Fruit fly (Drosophila melanogaster) whole organism, prepupa: Measurements from ENCODE around the gene SmB.
A peak's percentile ranks its signal among the peaks of the same experiment; 100 is the strongest.

Source experiments
- Blimp-1 ChIP-seq: fragments of 200-800 bp; sonication (Bioruptor generic); optimal IDR thresholded peaks from 3 replicates; lab custom pipeline; 2017; ENCODE audit warnings: missing biosample characterization, missing genetic modification characterization, mild to moderate bottlenecking, moderate library complexity, missing genetic modification reagents
- CG11762 ChIP-seq: fragments of 200-800 bp; sonication (Bioruptor generic); optimal IDR thresholded peaks from 3 replicates; lab custom pipeline; 2016; ENCODE audit warnings: missing biosample characterization, missing genetic modification characterization; ENCODE audit not compliant: insufficient read depth
- CG15336 ChIP-seq: fragments of 200-800 bp; sonication (Bioruptor generic); IDR thresholded peaks from 2 replicates; pipeline ENCODE4 v1.3.6; 2022; ENCODE audit warnings: missing biosample characterization, missing genetic modification characterization
- CG32006 ChIP-seq: fragments of 200-800 bp; sonication (Bioruptor generic); optimal IDR thresholded peaks from 3 replicates; lab custom pipeline; 2017; ENCODE audit warnings: missing biosample characterization, mild to moderate bottlenecking, missing genetic modification characterization
- CG3919 ChIP-seq: fragments of 200-800 bp; sonication (Bioruptor generic); optimal IDR thresholded peaks from 3 replicates; lab custom pipeline; 2016; ENCODE audit warnings: missing biosample characterization, missing genetic modification characterization
- CG6163 ChIP-seq: fragments of 200-800 bp; sonication (Bioruptor generic); IDR thresholded peaks from 3 replicates; pipeline ENCODE4 v1.3.6; 2022; ENCODE audit warnings: missing biosample characterization, missing genetic modification characterization
- CG6276 ChIP-seq: fragments of 200-800 bp; sonication (Bioruptor generic); optimal IDR thresholded peaks from 2 replicates; lab custom pipeline; 2017; ENCODE audit warnings: missing biosample characterization, mild to moderate bottlenecking, missing genetic modification characterization
- CG6854 ChIP-seq: fragments of 200-800 bp; sonication (Bioruptor generic); optimal IDR thresholded peaks from 2 replicates; lab custom pipeline; 2017; ENCODE audit warnings: missing biosample characterization, mild to moderate bottlenecking, missing genetic modification characterization
- CG7368 ChIP-seq: fragments of 200-800 bp; sonication (Bioruptor generic); optimal IDR thresholded peaks from 3 replicates; lab custom pipeline; 2016; ENCODE audit warnings: missing biosample characterization, missing genetic modification characterization
- CG8119 ChIP-seq: fragments of 200-800 bp; sonication (Bioruptor generic); IDR thresholded peaks from 3 replicates; pipeline ENCODE4 v1.3.6; 2022; ENCODE audit warnings: missing biosample characterization, missing genetic modification characterization
- CG8319 ChIP-seq: fragments of 200-800 bp; sonication (Bioruptor generic); optimal IDR thresholded peaks from 3 replicates; lab custom pipeline; 2016; ENCODE audit warnings: missing biosample characterization, missing genetic modification characterization
- CG8632 ChIP-seq: fragments of 200-800 bp; sonication (Bioruptor generic); optimal IDR thresholded peaks from 3 replicates; lab custom pipeline; 2016; ENCODE audit warnings: missing biosample characterization, missing genetic modification characterization
- Eip75B ChIP-seq: fragments of 200-800 bp; sonication (Bioruptor generic); optimal IDR thresholded peaks from 3 replicates; lab custom pipeline; 2016; ENCODE audit warnings: missing biosample characterization, missing genetic modification characterization
- Eip78C ChIP-seq: fragments of 200-800 bp; sonication (Bioruptor generic); peaks from one replicate; lab custom pipeline; 2016; ENCODE audit warnings: missing biosample characterization, missing genetic modification characterization
- Eip93F ChIP-seq: fragments of 200-800 bp; sonication (Bioruptor generic); optimal IDR thresholded peaks from 2 replicates; lab custom pipeline; 2016; ENCODE audit warnings: missing biosample characterization, mild to moderate bottlenecking, missing genetic modification characterization
- Hr38 ChIP-seq: sonication (Bioruptor generic); optimal IDR thresholded peaks from 2 replicates; lab custom pipeline; 2016; ENCODE audit warnings: missing biosample characterization, missing genetic modification characterization
- Hr39 ChIP-seq: fragments of 200-800 bp; sonication (Bioruptor generic); optimal IDR thresholded peaks from 2 replicates; lab custom pipeline; 2016; ENCODE audit warnings: missing biosample characterization, missing genetic modification characterization
- Hr4 ChIP-seq: fragments of 200-800 bp; sonication (Bioruptor generic); optimal IDR thresholded peaks from 3 replicates; lab custom pipeline; 2016; ENCODE audit warnings: missing biosample characterization, missing genetic modification characterization
- Lpt ChIP-seq: fragments of 200-800 bp; sonication (Bioruptor generic); optimal IDR thresholded peaks from 3 replicates; lab custom pipeline; 2016; ENCODE audit warnings: missing biosample characterization, missing genetic modification characterization
- Met ChIP-seq: fragments of 200-800 bp; sonication (Bioruptor generic); optimal IDR thresholded peaks from 3 replicates; lab custom pipeline; 2016; ENCODE audit warnings: missing biosample characterization, missing genetic modification characterization
- OdsH ChIP-seq: fragments of 200-800 bp; sonication (Bioruptor generic); optimal IDR thresholded peaks from 3 replicates; lab custom pipeline; 2016; ENCODE audit warnings: missing biosample characterization, missing genetic modification characterization
- Smox ChIP-seq: fragments of 200-800 bp; sonication (Bioruptor generic); optimal IDR thresholded peaks from 3 replicates; lab custom pipeline; 2016; ENCODE audit warnings: missing biosample characterization, missing genetic modification characterization
- achi ChIP-seq: fragments of 200-800 bp; sonication (Bioruptor generic); optimal IDR thresholded peaks from 3 replicates; lab custom pipeline; 2016; ENCODE audit warnings: missing biosample characterization, missing genetic modification characterization
- acj6 ChIP-seq: fragments of 200-800 bp; sonication (Bioruptor generic); optimal IDR thresholded peaks from 3 replicates; lab custom pipeline; 2016; ENCODE audit warnings: missing biosample characterization, missing genetic modification characterization
- dac ChIP-seq: fragments of 200-800 bp; sonication (Bioruptor generic); optimal IDR thresholded peaks from 2 replicates; lab custom pipeline; 2017; ENCODE audit warnings: missing biosample characterization, mild to moderate bottlenecking, missing genetic modification characterization
- esn ChIP-seq: fragments of 200-800 bp; sonication (Bioruptor generic); optimal IDR thresholded peaks from 2 replicates; lab custom pipeline; 2016; ENCODE audit warnings: missing biosample characterization, mild to moderate bottlenecking, missing genetic modification characterization, moderate library complexity
- fkh ChIP-seq: fragments of 200-800 bp; sonication (Bioruptor generic); optimal IDR thresholded peaks from 3 replicates; lab custom pipeline; 2017; ENCODE audit warnings: missing biosample characterization, mild to moderate bottlenecking, missing genetic modification characterization, moderate library complexity
- net ChIP-seq: fragments of 200-800 bp; sonication (Bioruptor generic); optimal IDR thresholded peaks from 3 replicates; lab custom pipeline; 2016; ENCODE audit warnings: missing biosample characterization, missing genetic modification characterization
- pdm3 ChIP-seq: fragments of 200-800 bp; sonication (Bioruptor generic); optimal IDR thresholded peaks from 3 replicates; lab custom pipeline; 2016; ENCODE audit warnings: missing biosample characterization, missing genetic modification characterization
- salr ChIP-seq, 2 experiments: fragments of 200-800 bp; sonication (Bioruptor generic); optimal IDR thresholded peaks; 3 replicates each; lab custom pipeline; 2016 to 2018; ENCODE audit warnings: missing biosample characterization in 2 of 2, missing genetic modification characterization in 2 of 2, mild to moderate bottlenecking in 1 of 2
- spab ChIP-seq: fragments of 200-800 bp; sonication (Bioruptor generic); optimal IDR thresholded peaks from 2 replicates; lab custom pipeline; 2017; ENCODE audit warnings: missing biosample characterization, mild to moderate bottlenecking, missing genetic modification characterization, missing genetic modification reagents
- svp ChIP-seq: fragments of 200-800 bp; sonication (Bioruptor generic); peaks from one replicate; lab custom pipeline; 2016; ENCODE audit warnings: missing biosample characterization, missing genetic modification characterization
- topi ChIP-seq: fragments of 200-800 bp; sonication (Bioruptor generic); optimal IDR thresholded peaks from 3 replicates; lab custom pipeline; 2016; ENCODE audit warnings: missing biosample characterization, missing genetic modification characterization
- vri ChIP-seq: fragments of 200-800 bp; sonication (Bioruptor generic); optimal IDR thresholded peaks from 3 replicates; lab custom pipeline; 2016; ENCODE audit warnings: missing biosample characterization, mild to moderate bottlenecking, missing genetic modification characterization

SmB gene

DNA sequence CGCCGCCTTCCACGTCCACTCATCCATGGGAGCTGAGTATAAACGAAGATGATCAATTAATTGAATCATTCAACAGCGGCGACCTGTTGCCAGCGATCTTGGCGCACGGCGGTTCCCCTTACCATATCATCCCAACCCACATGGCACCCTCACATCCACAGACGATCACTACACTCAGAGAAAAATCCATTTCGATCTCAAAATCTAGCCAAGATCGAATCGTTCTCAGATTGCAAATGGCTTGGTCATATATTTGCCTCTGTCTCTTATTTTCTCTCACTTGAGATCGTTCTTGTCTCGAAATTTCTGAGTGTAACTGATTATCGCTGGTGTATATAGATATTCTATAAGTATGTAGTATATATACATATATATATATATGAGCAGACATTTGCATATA lies 42.0 kb upstream of the SmB start (continued):
- TF ChIP-seq Hr4 (GFP tag; lab: Kevin White, UChicago) (peak; percentile 43), CG6854 (GFP tag; lab: Kevin White, UChicago) (no peak), Met (GFP tag; lab: Kevin White, UChicago) (peak; percentile 25), net (GFP tag; lab: Kevin White, UChicago) (peak; percentile 44), Hr39 (GFP tag; lab: Kevin White, UChicago) (peak; percentile 4), Eip93F (GFP tag; lab: Kevin White, UChicago) (no peak), spab (GFP tag; lab: Kevin White, UChicago) (peak; percentile 55), salr (GFP tag; optimal IDR thresholded peaks at IDR 0.05; lab: Kevin White, UChicago) (peak in 1 of 2 experiments; percentile 30)

DNA sequence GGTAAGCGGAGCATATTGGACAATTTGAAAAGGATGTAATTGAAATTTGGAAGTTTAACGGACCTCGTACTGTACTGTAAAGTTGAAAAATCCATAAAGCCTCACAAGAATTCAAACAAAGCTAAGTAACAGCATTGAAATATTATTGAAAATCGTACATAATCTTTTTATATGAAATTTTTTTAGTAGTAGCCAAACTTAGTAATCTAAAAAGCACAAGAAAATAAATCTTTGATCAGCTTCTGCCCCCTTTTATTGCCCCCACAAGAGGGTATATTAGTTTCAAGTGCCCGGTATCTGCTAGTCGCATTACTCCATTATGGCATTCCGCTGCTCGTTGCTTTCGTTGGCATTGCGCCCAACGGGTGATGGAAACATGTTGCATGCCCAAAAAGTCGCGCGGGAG lies 40.4 kb upstream of the SmB start:
- TF ChIP-seq salr (GFP tag; optimal IDR thresholded peaks at IDR 0.05; lab: Kevin White, UChicago), result peak in 1 of 2 experiments; percentile 62
- no peak for TF ChIP-seq pdm3 (GFP tag; lab: Kevin White, UChicago)
- no peak for TF ChIP-seq CG15336 (GFP tag; lab: Robert Waterston, UW)
- no peak for TF ChIP-seq vri (GFP tag; lab: Kevin White, UChicago)
- no peak for TF ChIP-seq CG7368 (GFP tag; lab: Kevin White, UChicago)
- TF ChIP-seq Eip78C, result peak; percentile 79
- peak; percentile 18 for TF ChIP-seq achi
- TF ChIP-seq Hr4 (GFP tag; lab: Kevin White, UChicago), result peak; percentile 47
- TF ChIP-seq Hr38, result no peak
- TF ChIP-seq CG6276, result peak; percentile 29
- no peak for TF ChIP-seq svp (GFP tag; lab: Kevin White, UChicago)
- no peak for TF ChIP-seq CG8319 (GFP tag; lab: Kevin White, UChicago)
- TF ChIP-seq acj6 (GFP tag; lab: Kevin White, UChicago), result peak; percentile 12
- TF ChIP-seq Lpt (GFP tag; lab: Kevin White, UChicago), result no peak
- no peak for TF ChIP-seq Eip75B
- TF ChIP-seq fkh, result no peak
- peak; percentile 17 for TF ChIP-seq OdsH

DNA sequence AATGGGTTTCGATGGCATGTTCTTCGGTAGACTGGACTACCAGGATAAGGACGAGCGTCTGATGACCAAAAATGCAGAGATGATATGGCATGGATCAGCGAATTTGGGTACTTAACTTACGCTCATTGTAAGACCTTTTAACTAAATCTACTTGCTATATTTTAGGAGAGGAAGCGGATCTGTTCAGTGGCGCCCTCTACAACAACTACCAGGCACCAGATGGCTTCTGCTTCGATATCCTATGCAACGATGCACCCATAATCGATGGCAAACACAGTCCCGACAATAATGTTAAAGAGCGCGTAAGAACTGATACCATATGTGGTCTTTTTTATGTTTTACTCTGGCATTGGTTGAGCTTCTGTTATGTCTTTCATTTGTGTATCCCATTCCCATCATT lies 32.6 kb upstream of the SmB start:
- TF ChIP-seq CG3919 (no peak), Met (GFP tag; lab: Kevin White, UChicago) (no peak), CG8632 (no peak), Eip78C (no peak), dac (GFP tag; lab: Kevin White, UChicago) (no peak), pdm3 (GFP tag; lab: Kevin White, UChicago) (no peak), Blimp-1 (GFP tag; lab: Kevin White, UChicago) (no peak), Smox (GFP tag; lab: Kevin White, UChicago) (no peak)

DNA sequence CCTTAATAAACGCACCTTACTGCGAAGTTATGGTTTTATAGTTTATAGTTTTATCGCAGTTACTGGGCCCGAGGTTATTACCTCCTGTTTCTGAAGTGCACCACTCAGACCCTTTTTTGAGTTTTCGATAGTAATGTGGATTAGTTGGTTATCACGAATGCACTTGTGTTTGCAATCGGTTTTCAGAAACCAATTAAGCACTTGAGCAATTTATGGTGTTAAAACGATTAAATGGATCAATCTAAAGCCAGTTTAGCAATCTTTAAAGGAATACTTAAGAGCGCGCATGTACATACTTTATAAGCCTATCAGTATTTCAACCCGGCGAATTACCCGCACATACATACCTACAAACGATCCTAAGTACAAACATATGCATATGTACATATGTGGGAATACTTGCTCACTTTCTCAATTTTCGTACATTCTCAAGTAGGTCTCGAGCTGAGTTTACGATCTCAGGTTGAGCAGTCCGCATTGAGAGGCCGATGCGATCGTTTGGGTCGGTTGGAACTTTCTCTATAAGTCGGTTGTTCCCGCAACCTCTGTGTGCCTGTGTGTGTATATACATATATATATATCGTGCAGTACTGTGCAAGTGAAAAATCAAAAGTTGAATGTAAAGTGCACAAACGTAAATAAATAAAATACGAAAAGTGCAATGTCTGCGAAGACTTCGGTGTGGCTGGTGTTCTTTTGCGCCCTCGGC lies 30.9 kb upstream of the SmB start, which contains the start of the genes LManI and LManII:
LManI (minus strand) TSS at position 51 of the 709 bp plus-strand sequence.
LManII (plus strand) TSS at position 468 of the 709 bp plus-strand sequence.
- TF ChIP-seq svp (GFP tag; lab: Kevin White, UChicago) (peak; percentile 72), CG6163 (GFP tag; lab: Robert Waterston, UW) (no peak)

DNA sequence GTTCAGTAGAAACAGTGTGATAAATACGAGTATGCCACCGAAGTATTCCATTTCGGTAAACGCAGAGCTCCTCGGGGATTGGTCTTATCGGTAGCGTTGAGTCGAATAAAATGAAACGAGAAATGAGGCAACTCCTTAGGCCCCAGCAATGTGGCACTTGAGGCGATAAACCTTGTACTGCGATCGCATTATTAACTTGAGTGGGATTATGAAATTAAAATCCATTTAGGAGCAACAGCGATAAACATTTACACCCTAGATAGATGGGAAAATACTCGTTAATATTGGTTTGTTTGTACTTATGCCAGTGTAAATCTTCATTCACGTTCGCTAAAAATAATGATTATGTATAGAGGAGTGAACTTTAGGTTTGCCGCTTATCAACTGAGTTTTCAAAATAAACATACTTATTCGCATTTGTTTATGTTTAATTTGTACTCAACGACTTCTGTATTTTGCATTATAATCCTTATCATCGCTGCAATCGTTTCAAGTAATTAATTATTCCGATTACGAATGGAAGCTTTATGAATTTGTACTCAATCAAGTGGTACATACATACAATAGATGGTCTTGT lies 29.6 kb upstream of the SmB start:
- TF ChIP-seq CG8119 (GFP tag; lab: Robert Waterston, UW), result no peak
- TF ChIP-seq Eip78C, result peak; percentile 53
- peak; percentile 78 for TF ChIP-seq svp (GFP tag; lab: Kevin White, UChicago)
- TF ChIP-seq vri (GFP tag; lab: Kevin White, UChicago), result peak; percentile 93
- TF ChIP-seq Lpt (GFP tag; lab: Kevin White, UChicago), result no peak

DNA sequence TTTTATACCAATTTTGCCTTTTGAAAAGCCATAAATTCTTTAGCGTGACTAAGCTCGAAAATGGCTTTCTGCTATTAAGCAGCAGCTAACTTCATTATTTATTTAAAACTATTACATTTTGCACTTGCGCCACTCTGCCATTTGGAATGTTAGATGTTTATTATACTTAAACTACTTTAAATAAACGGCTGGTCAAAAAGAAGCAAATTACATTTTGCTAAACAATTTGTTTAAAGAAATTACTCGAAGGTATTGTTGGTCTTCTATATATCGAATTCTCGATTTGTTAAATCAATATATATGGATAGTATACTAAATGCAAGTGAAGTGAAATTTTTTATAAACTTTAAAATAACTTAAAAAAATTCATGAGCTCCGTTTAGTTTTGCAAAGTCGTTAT lies 25.9 kb upstream of the SmB start, which contains the start of gene ppk10:
ppk10 (minus strand) TSS at position 101 of the 400 bp plus-strand sequence.
- TF ChIP-seq topi (GFP tag; lab: Kevin White, UChicago), result no peak
- no peak for TF ChIP-seq net (GFP tag; lab: Kevin White, UChicago)
- no peak for TF ChIP-seq Eip93F (GFP tag; lab: Kevin White, UChicago)
- no peak for TF ChIP-seq Eip75B
- TF ChIP-seq CG11762 (GFP tag; lab: Kevin White, UChicago), result no peak
- no peak for TF ChIP-seq CG8632
- no peak for TF ChIP-seq Hr39 (GFP tag; lab: Kevin White, UChicago)
- no peak for TF ChIP-seq achi
- TF ChIP-seq CG32006 (GFP tag; lab: Kevin White, UChicago), result no peak
- no peak for TF ChIP-seq Hr38
- no peak for TF ChIP-seq esn
